Fruit fly (Drosophila melanogaster): ENCODE data around the gene p38c.

The p38c gene

dm6 chr3R:24108902-24109389 is 41.1 kb downstream of the p38c start, which contains the start of the genes eIF4EHP and CG18428 (continued):
- TF ChIP-seq hb (GFP tag; IDR thresholded peaks at IDR 0.05; ENCODE audit: partially characterized antibody) (no peak), ac (GFP tag; optimal IDR thresholded peaks at IDR 0.05) (peak; percentile 96), CG12155 (GFP tag; optimal IDR thresholded peaks at IDR 0.05) (peak; percentile 97), Hr3 (GFP tag; optimal IDR thresholded peaks at IDR 0.05) (peak; percentile 100), CG7271 (tag; optimal IDR thresholded peaks at IDR 0.05) (peak; percentile 97), twi (tag; optimal IDR thresholded peaks at IDR 0.05) (peak; percentile 99), bab2 (GFP tag; optimal IDR thresholded peaks at IDR 0.05) (peak; percentile 85), CG1647 (GFP tag; optimal IDR thresholded peaks at IDR 0.05) (peak; percentile 87), CG6854 (GFP tag; optimal IDR thresholded peaks at IDR 0.05) (peak; percentile 99), sima (GFP tag; optimal IDR thresholded peaks at IDR 0.05) (peak; percentile 36), shn (GFP tag; optimal IDR thresholded peaks at IDR 0.05) (peak; percentile 67), NC2β (GFP tag; optimal IDR thresholded peaks at IDR 0.05) (peak; percentile 79), ssp (GFP tag; IDR thresholded peaks at IDR 0.05) (no peak), Vsx1 (GFP tag; optimal IDR thresholded peaks at IDR 0.05) (peak; percentile 94), sens-2 (GFP tag; IDR thresholded peaks at IDR 0.05) (peak; percentile 95), CG3163 (GFP tag; optimal IDR thresholded peaks at IDR 0.05) (peak; percentile 62), Hey (tag; optimal IDR thresholded peaks at IDR 0.05) (peak; percentile 90), CG14441 (GFP tag; IDR thresholded peaks at IDR 0.05) (no peak), pho (GFP tag; optimal IDR thresholded peaks at IDR 0.05) (peak; percentile 88), CG33213 (GFP tag; optimal IDR thresholded peaks at IDR 0.05) (peak; percentile 85), CG6689 (GFP tag; IDR thresholded peaks at IDR 0.05) (no peak), dati (GFP tag; IDR thresholded peaks at IDR 0.05) (no peak), CHES-1-like (GFP tag; optimal IDR thresholded peaks at IDR 0.05) (peak; percentile 87), CG30020 (tag; optimal IDR thresholded peaks at IDR 0.05) (peak; percentile 95), CG17802 (tag; optimal IDR thresholded peaks at IDR 0.05) (peak; percentile 88), C15 (GFP tag; IDR thresholded peaks at IDR 0.05) (peak; percentile 97; the same call in 1 of the 3 replicates), Opbp (GFP tag; IDR thresholded peaks at IDR 0.05; ENCODE audit: partially characterized antibody) (no peak), esg (GFP tag; conservative IDR thresholded peaks at IDR 0.05) (no peak), rib (GFP tag; IDR thresholded peaks at IDR 0.05) (no peak), Gug (GFP tag; IDR thresholded peaks at IDR 0.05) (peak; percentile 96), CG7556 (GFP tag; optimal IDR thresholded peaks at IDR 0.05) (peak; percentile 99), NC2α (GFP tag; optimal IDR thresholded peaks at IDR 0.05) (peak; percentile 48), Sin3A (optimal IDR thresholded peaks at IDR 0.05) (no peak), Bdp1 (GFP tag; optimal IDR thresholded peaks at IDR 0.05) (peak; percentile 87), Dbx (GFP tag; IDR thresholded peaks at IDR 0.05) (no peak), E2f2 (GFP tag; IDR thresholded peaks at IDR 0.05) (no peak), knrl (GFP tag; IDR thresholded peaks at IDR 0.05; ENCODE audit: partially characterized antibody) (no peak), HLH54F (GFP tag; optimal IDR thresholded peaks at IDR 0.05) (peak; percentile 89), trem (tag; optimal IDR thresholded peaks at IDR 0.05) (peak; percentile 97), Deaf1 (tag; optimal IDR thresholded peaks at IDR 0.05) (peak; percentile 93), Doc3 (GFP tag; IDR thresholded peaks at IDR 0.05; ENCODE audit: partially characterized antibody) (no peak), gro (GFP tag; optimal IDR thresholded peaks at IDR 0.05) (peak; percentile 78), ems (GFP tag; optimal IDR thresholded peaks at IDR 0.05) (peak; percentile 86), ase (GFP tag; IDR thresholded peaks at IDR 0.05) (no peak; the same call in 1 of the 3 replicates), jigr1 (GFP tag; IDR thresholded peaks at IDR 0.05) (no peak; the same call in 2 of the 3 replicates), Spps (tag; optimal IDR thresholded peaks at IDR 0.05) (peak; percentile 99), CG17361 (GFP tag; IDR thresholded peaks at IDR 0.05) (no peak), pzg (GFP tag; optimal IDR thresholded peaks at IDR 0.05) (peak; percentile 74), sc (optimal IDR thresholded peaks at IDR 0.05) (no peak), sc (GFP tag; optimal IDR thresholded peaks at IDR 0.05) (peak; percentile 99), CG15269 (tag; optimal IDR thresholded peaks at IDR 0.05) (peak; percentile 100), tap (tag; optimal IDR thresholded peaks at IDR 0.05) (peak; percentile 99)

Data from whole organism, embryonic.